Fruit fly (Drosophila melanogaster): ENCODE results near the gene REPTOR.
A peak's percentile ranks its signal among the peaks of the same experiment; 100 is the strongest.

Gene REPTOR

dm6 chr3R:24543676-24544277, 38.9 kb downstream of the REPTOR start, which contains the start of gene Cftr (continued):
- TF ChIP-seq pum (GFP tag; optimal IDR thresholded peaks at IDR 0.05) (peak; percentile 13), jing (GFP tag; optimal IDR thresholded peaks at IDR 0.05) (no peak), grau (tag; optimal IDR thresholded peaks at IDR 0.05) (no peak), sob (GFP tag; IDR thresholded peaks at IDR 0.05) (peak; percentile 81), chn (GFP tag; optimal IDR thresholded peaks at IDR 0.05) (peak; percentile 31), CG13123 (GFP tag; optimal IDR thresholded peaks at IDR 0.05) (peak; percentile 15), zen (tag; optimal IDR thresholded peaks at IDR 0.05) (no peak), ewg (GFP tag; optimal IDR thresholded peaks at IDR 0.05) (peak; percentile 15), zfh2 (GFP tag; optimal IDR thresholded peaks at IDR 0.05) (peak; percentile 53), sc (optimal IDR thresholded peaks at IDR 0.05) (no peak), sc (GFP tag; optimal IDR thresholded peaks at IDR 0.05) (no peak), schlank (tag; optimal IDR thresholded peaks at IDR 0.05) (peak; percentile 12), CG18599 (GFP tag; optimal IDR thresholded peaks at IDR 0.05) (peak; percentile 73), sens (GFP tag) (peak; percentile 87), eyg (GFP tag; optimal IDR thresholded peaks at IDR 0.05) (peak; percentile 22), E2f2 (GFP tag; IDR thresholded peaks at IDR 0.05) (peak; percentile 51), sug (tag; optimal IDR thresholded peaks at IDR 0.05) (peak; percentile 57), org-1 (GFP tag; optimal IDR thresholded peaks at IDR 0.05) (no peak), Neu2 (GFP tag; optimal IDR thresholded peaks at IDR 0.05; ENCODE audit: borderline replicate concordance) (no peak), unc-4 (GFP tag; IDR thresholded peaks at IDR 0.05; ENCODE audit: partially characterized antibody) (peak; percentile 48; the same call in 1 of the 2 replicates), luna (GFP tag; optimal IDR thresholded peaks at IDR 0.05) (peak; percentile 27), lilli (GFP tag; optimal IDR thresholded peaks at IDR 0.05) (peak; percentile 52), ems (GFP tag; optimal IDR thresholded peaks at IDR 0.05) (peak; percentile 65), CG18476 (GFP tag; optimal IDR thresholded peaks at IDR 0.05) (peak; percentile 52), CG4328 (GFP tag; optimal IDR thresholded peaks at IDR 0.05) (peak; percentile 23), dpn (GFP tag; optimal IDR thresholded peaks at IDR 0.05) (peak; percentile 40 to 69), CG6854 (GFP tag; optimal IDR thresholded peaks at IDR 0.05) (peak; percentile 55), p53 (GFP tag; optimal IDR thresholded peaks at IDR 0.05) (peak; percentile 11), CG12769 (tag; optimal IDR thresholded peaks at IDR 0.05) (peak; percentile 82), CG15479 (GFP tag; optimal IDR thresholded peaks at IDR 0.05) (no peak), nom (GFP tag; optimal IDR thresholded peaks at IDR 0.05) (peak; percentile 47), dimm (GFP tag; IDR thresholded peaks at IDR 0.05) (no peak), CG34422 (GFP tag; IDR thresholded peaks at IDR 0.05) (peak; percentile 93), CG17568 (GFP tag; optimal IDR thresholded peaks at IDR 0.05) (peak; percentile 40), Gug (GFP tag; IDR thresholded peaks at IDR 0.05) (no peak), fd96Cb (tag; optimal IDR thresholded peaks at IDR 0.05) (no peak), HmgZ (tag; optimal IDR thresholded peaks at IDR 0.05) (peak; percentile 79), Asciz (GFP tag; optimal IDR thresholded peaks at IDR 0.05) (peak; percentile 60), tgo (GFP tag; IDR thresholded peaks at IDR 0.05) (peak; percentile 36; the same call in 1 of the 3 replicates), Drgx (GFP tag; IDR thresholded peaks at IDR 0.05) (peak; percentile 52), crc (GFP tag; optimal IDR thresholded peaks at IDR 0.05) (peak; percentile 37), CTCF (GFP tag; optimal IDR thresholded peaks at IDR 0.05) (peak; percentile 61), CG11085 (GFP tag; IDR thresholded peaks at IDR 0.05) (peak; percentile 33; the same call in 1 of the 2 replicates), tin (GFP tag; optimal IDR thresholded peaks at IDR 0.05) (peak; percentile 11), so (GFP tag; IDR thresholded peaks at IDR 0.05) (peak; percentile 22; the same call in 1 of the 3 replicates), Deaf1 (tag; optimal IDR thresholded peaks at IDR 0.05) (peak; percentile 83), Adf1 (GFP tag; IDR thresholded peaks at IDR 0.05) (peak; percentile 9; the same call in 1 of the 2 replicates), NfI (GFP tag; optimal IDR thresholded peaks at IDR 0.05) (peak; percentile 57), B-H1 (GFP tag; IDR thresholded peaks at IDR 0.05) (no peak; the same call in 2 of the 3 replicates), CG17328 (GFP tag; IDR thresholded peaks at IDR 0.05) (peak; percentile 42; the same call in 1 of the 2 replicates), CG3726 (GFP tag; IDR thresholded peaks at IDR 0.05) (peak; percentile 59; the same call in 1 of the 3 replicates)
